Worm (Caenorhabditis elegans) whole organism, L1 larva: ENCODE measurements around the gene scl-13.
A peak's percentile ranks its signal among the peaks of the same experiment; 100 is the strongest.

Experiments used
- ces-1 ChIP-seq: fragments of 150-350 bp; optimal IDR thresholded peaks from 2 replicates; lab custom pipeline; 2014; ENCODE audit warnings: missing biosample characterization, missing genetic modification reagents, missing genetic modification characterization
- egl-13 ChIP-seq: sonication (generic microtip); optimal IDR thresholded peaks from 2 replicates; lab custom pipeline; 2016; ENCODE audit warnings: missing genotype, missing genetic modification reagents, missing genetic modification characterization, missing compliant biosample characterization
- elt-3 ChIP-seq, 6 experiments: fragments of 150-350 bp in 1 of 6; sonication (generic microtip); optimal IDR thresholded peaks; 2 replicates each; lab custom pipeline; 2017 to 2018; ENCODE audit warnings: missing biosample characterization in 6 of 6, missing genetic modification characterization in 6 of 6, inconsistent platforms in 1 of 6
- fkh-10 ChIP-seq: sonication (generic microtip); optimal IDR thresholded peaks from 2 replicates; lab custom pipeline; 2017; ENCODE audit warnings: missing biosample characterization, missing genetic modification reagents, missing genetic modification characterization
- lin-13 ChIP-seq: fragments of 150-350 bp; optimal IDR thresholded peaks from 2 replicates; lab custom pipeline; 2014; ENCODE audit warnings: missing biosample characterization, missing genetic modification reagents, missing genetic modification characterization
- lin-15B ChIP-seq: fragments of 150-350 bp; sonication (generic microtip); optimal IDR thresholded peaks from 3 replicates; lab custom pipeline; 2014; ENCODE audit warnings: missing biosample characterization, missing genetic modification characterization
- nhr-12 ChIP-seq: sonication (generic microtip); optimal IDR thresholded peaks from 2 replicates; lab custom pipeline; 2017; ENCODE audit warnings: missing biosample characterization, missing genetic modification characterization
- nhr-85 ChIP-seq: sonication (generic microtip); peaks from one replicate; lab custom pipeline; 2016; ENCODE audit warnings: missing genetic modification characterization, inconsistent platforms, missing compliant biosample characterization
- rnt-1 ChIP-seq: sonication (generic microtip); optimal IDR thresholded peaks from 2 replicates; lab custom pipeline; 2016; ENCODE audit warnings: mild to moderate bottlenecking, missing genetic modification characterization, moderate library complexity, missing compliant biosample characterization
- tlp-1 ChIP-seq: fragments of 150-350 bp; optimal IDR thresholded peaks from 2 replicates; lab custom pipeline; 2014; ENCODE audit warnings: missing biosample characterization, missing genetic modification characterization
- unc-130 ChIP-seq: fragments of 150-350 bp; optimal IDR thresholded peaks from 2 replicates; lab custom pipeline; 2017; ENCODE audit warnings: missing biosample characterization, missing genetic modification characterization, inconsistent platforms
- unc-30 ChIP-seq: sonication (generic microtip); optimal IDR thresholded peaks from 2 replicates; lab custom pipeline; 2017; ENCODE audit warnings: missing biosample characterization, missing genetic modification characterization
- ztf-11 ChIP-seq, 2 experiments: sonication (generic microtip); optimal IDR thresholded peaks; 2 replicates each; lab custom pipeline; 2016 to 2017; ENCODE audit warnings: missing genetic modification characterization in 2 of 2, missing biosample characterization in 1 of 2, missing compliant biosample characterization in 1 of 2

ce11 chrV:3843926-3844325, 32.5 kb upstream of the scl-13 start, which contains the start of gene ugt-32:
- no peak for TF ChIP-seq unc-130
- no peak for TF ChIP-seq ztf-11 (tag; optimal IDR thresholded peaks at IDR 0.05; lab: Kevin White, UChicago)
- no peak for TF ChIP-seq rnt-1
- no peak for TF ChIP-seq nhr-12 (tag; lab: Kevin White, UChicago)
- no peak for TF ChIP-seq ces-1 (GFP tag; lab: Kevin White, UChicago)
- TF ChIP-seq lin-15B: no peak
- TF ChIP-seq nhr-85 (tag; lab: Kevin White, UChicago): no peak
- peak in 1 of 6 experiments; percentile 0 for TF ChIP-seq elt-3 (tag; optimal IDR thresholded peaks at IDR 0.05; lab: Kevin White, UChicago)
- TF ChIP-seq egl-13 (tag; lab: Kevin White, UChicago): no peak
- no peak for TF ChIP-seq tlp-1
- TF ChIP-seq fkh-10 (GFP tag; lab: Kevin White, UChicago): no peak
- no peak for TF ChIP-seq unc-30 (tag; lab: Kevin White, UChicago)
- TF ChIP-seq lin-13: no peak
